Worm (Caenorhabditis elegans) whole organism, young adult: ENCODE results near the gene F55G7.3.

Experiments used
- T07F8.4 ChIP-seq: sonication (generic microtip); optimal IDR thresholded peaks from 2 replicates; lab custom pipeline; 2016; ENCODE audit warnings: mild to moderate bottlenecking, missing genetic modification characterization, moderate library complexity, missing compliant biosample characterization
- Y53F4B.3 ChIP-seq: fragments of 200-800 bp; sonication (Bioruptor generic); IDR thresholded peaks from 2 replicates; pipeline ENCODE4 v1.3.6; 2022; ENCODE audit warnings: missing genetic modification reagents, missing genetic modification characterization, missing compliant biosample characterization
- ZK185.1 ChIP-seq: sonication (generic microtip); optimal IDR thresholded peaks from 2 replicates; lab custom pipeline; 2016; ENCODE audit warnings: mild to moderate bottlenecking, missing genetic modification characterization, missing compliant biosample characterization; ENCODE audit not compliant: poor library complexity, severe bottlenecking
- ceh-79 ChIP-seq: sonication (generic microtip); optimal IDR thresholded peaks from 2 replicates; lab custom pipeline; 2017; ENCODE audit warnings: mild to moderate bottlenecking, missing genetic modification characterization, missing compliant biosample characterization
- ets-4 ChIP-seq: fragments of 200-800 bp; sonication (Bioruptor generic); optimal IDR thresholded peaks from 2 replicates; lab custom pipeline; 2018; ENCODE audit warnings: mild to moderate bottlenecking, missing genetic modification characterization, missing compliant biosample characterization
- madf-6 ChIP-seq: fragments of 200-800 bp; sonication (Bioruptor generic); IDR thresholded peaks from 2 replicates; pipeline ENCODE4 v1.3.6; 2022; ENCODE audit warnings: missing genetic modification reagents, missing genetic modification characterization, missing compliant biosample characterization
- nfya-1 ChIP-seq: sonication (generic microtip); optimal IDR thresholded peaks from 2 replicates; lab custom pipeline; 2017; ENCODE audit warnings: antibody characterized with exemption, missing compliant biosample characterization, missing genetic modification characterization, borderline replicate concordance; ENCODE audit not compliant: insufficient read depth
- nhr-90 ChIP-seq: sonication (generic microtip); optimal IDR thresholded peaks from 2 replicates; lab custom pipeline; 2016; ENCODE audit warnings: missing genotype, mild to moderate bottlenecking, missing genetic modification characterization, missing compliant biosample characterization
- unc-62 ChIP-seq: fragments of 150-350 bp; optimal IDR thresholded peaks from 2 replicates; lab custom pipeline; 2014; ENCODE audit warnings: missing biosample characterization, missing genetic modification reagents, missing genetic modification characterization
- ztf-25 ChIP-seq: fragments of 200-800 bp; sonication (Bioruptor generic); IDR thresholded peaks from 2 replicates; pipeline ENCODE4 v1.3.6; 2022; ENCODE audit warnings: missing genetic modification reagents, missing genetic modification characterization, missing compliant biosample characterization

ce11 chrX:11982065-11982464 is 40.2 kb upstream of the F55G7.3 start, which contains the start of gene nhr-167:
- TF ChIP-seq Y53F4B.3 (GFP tag; lab: Robert Waterston, UW) (no peak), madf-6 (no peak), T07F8.4 (tag; lab: Kevin White, UChicago) (no peak), unc-62 (GFP tag; lab: Kevin White, UChicago) (no peak), nfya-1 (tag; lab: Kevin White, UChicago) (no peak), nhr-90 (tag; lab: Kevin White, UChicago) (no peak), ztf-25 (GFP tag; lab: Robert Waterston, UW) (no peak), ets-4 (GFP tag; lab: Kevin White, UChicago) (no peak), ZK185.1 (tag; lab: Kevin White, UChicago) (no peak), ceh-79 (no peak)
